Fruit fly (Drosophila melanogaster) whole organism, embryonic: ENCODE data around the gene neb.

Source experiments
- Abd-B ChIP-seq: fragments of 200-800 bp; sonication (Bioruptor generic); optimal IDR thresholded peaks from 2 replicates; lab custom pipeline; 2018; ENCODE audit warnings: missing biosample characterization, mild to moderate bottlenecking, missing genetic modification characterization, moderate library complexity
- Aef1 ChIP-seq: fragments of 200-800 bp; sonication (Bioruptor generic); IDR thresholded peaks from 3 replicates; pipeline ENCODE4 v1.3.6; 2022; ENCODE audit warnings: missing biosample characterization, missing genetic modification characterization
- CG10959 ChIP-seq: fragments of 200-800 bp; sonication (Bioruptor generic); IDR thresholded peaks from 2 replicates; pipeline ENCODE4 v1.3.6; 2022; ENCODE audit warnings: missing biosample characterization, missing genetic modification characterization
- CG12659 ChIP-seq: fragments of 200-800 bp; sonication (Bioruptor generic); optimal IDR thresholded peaks from 3 replicates; lab custom pipeline; 2017; ENCODE audit warnings: mild to moderate bottlenecking, missing biosample characterization, missing genetic modification reagents, missing genetic modification characterization
- CG13775 ChIP-seq: fragments of 200-800 bp; sonication (Bioruptor generic); optimal IDR thresholded peaks from 3 replicates; lab custom pipeline; 2017; ENCODE audit warnings: missing biosample characterization, mild to moderate bottlenecking, missing genetic modification characterization
- CG15073 ChIP-seq: fragments of 200-800 bp; sonication (Bioruptor generic); optimal IDR thresholded peaks from 2 replicates; lab custom pipeline; 2016; ENCODE audit warnings: missing biosample characterization, missing genetic modification characterization
- CG16815 ChIP-seq: fragments of 200-800 bp; sonication (Bioruptor generic); optimal IDR thresholded peaks from 3 replicates; lab custom pipeline; 2017; ENCODE audit warnings: missing biosample characterization, mild to moderate bottlenecking, missing genetic modification characterization
- CG18476 ChIP-seq: fragments of 200-800 bp; sonication (Bioruptor generic); optimal IDR thresholded peaks from 2 replicates; lab custom pipeline; 2016; ENCODE audit warnings: missing biosample characterization, mild to moderate bottlenecking, missing genetic modification characterization
- CG31365 ChIP-seq: fragments of 200-800 bp; sonication (Bioruptor generic); optimal IDR thresholded peaks from 2 replicates; lab custom pipeline; 2018; ENCODE audit warnings: missing biosample characterization, mild to moderate bottlenecking, missing genetic modification characterization
- CG34224 ChIP-seq: fragments of 200-800 bp; sonication (Bioruptor generic); IDR thresholded peaks from 3 replicates; pipeline ENCODE4 v1.3.6; 2022; ENCODE audit warnings: missing biosample characterization, missing genetic modification characterization; ENCODE audit not compliant: partially characterized antibody
- CG5953 ChIP-seq: fragments of 200-800 bp; sonication (Bioruptor generic); IDR thresholded peaks from 2 replicates; pipeline ENCODE4 v1.3.6; 2022; ENCODE audit warnings: missing biosample characterization, missing genetic modification characterization
- CG6175 ChIP-seq: fragments of 200-800 bp; sonication (Bioruptor generic); IDR thresholded peaks from 3 replicates; pipeline ENCODE4 v1.3.6; 2022; ENCODE audit warnings: missing biosample characterization, missing genetic modification characterization
- CG6254 ChIP-seq: fragments of 200-800 bp; sonication (Bioruptor generic); optimal IDR thresholded peaks from 3 replicates; lab custom pipeline; 2017; ENCODE audit warnings: mild to moderate bottlenecking, missing biosample characterization, missing genetic modification reagents, missing genetic modification characterization
- CG6791 ChIP-seq: fragments of 200-800 bp; sonication (Bioruptor generic); IDR thresholded peaks from 3 replicates; pipeline ENCODE4 v1.3.6; 2022; ENCODE audit warnings: missing biosample characterization, missing genetic modification characterization; ENCODE audit not compliant: partially characterized antibody
- CG6813 ChIP-seq: fragments of 200-800 bp; sonication (Bioruptor generic); optimal IDR thresholded peaks from 2 replicates; lab custom pipeline; 2017; ENCODE audit warnings: missing biosample characterization, missing genetic modification characterization, mild to moderate bottlenecking, moderate library complexity, missing genetic modification reagents
- Dll ChIP-seq: fragments of 200-800 bp; sonication (Bioruptor generic); IDR thresholded peaks from 4 replicates; pipeline ENCODE4 v1.3.6; 2022; ENCODE audit warnings: missing biosample characterization, missing genetic modification characterization; ENCODE audit not compliant: partially characterized antibody
- Doc2 ChIP-seq: fragments of 200-800 bp; sonication (Bioruptor generic); IDR thresholded peaks from 2 replicates; pipeline ENCODE4 v1.3.6; 2022; ENCODE audit warnings: missing biosample characterization, missing genetic modification characterization
- Dp ChIP-seq: fragments of 200-800 bp; sonication (Bioruptor generic); optimal IDR thresholded peaks from 2 replicates; lab custom pipeline; 2018; ENCODE audit warnings: missing biosample characterization, mild to moderate bottlenecking, missing genetic modification characterization, moderate library complexity
- Dref ChIP-seq: fragments of 200-800 bp; sonication (Bioruptor generic); IDR thresholded peaks from 2 replicates; pipeline ENCODE4 v1.3.6; 2022; ENCODE audit warnings: missing biosample characterization, missing genetic modification characterization
- Ets65A ChIP-seq: fragments of 200-800 bp; sonication (Bioruptor generic); peaks from one replicate; lab custom pipeline; 2016; ENCODE audit warnings: missing biosample characterization, missing genetic modification characterization
- HHEX ChIP-seq: fragments of 200-800 bp; sonication (Bioruptor generic); optimal IDR thresholded peaks from 3 replicates; lab custom pipeline; 2017; ENCODE audit warnings: missing biosample characterization, mild to moderate bottlenecking, missing genetic modification characterization, missing genetic modification reagents
- Hey ChIP-seq: fragments of 200-800 bp; sonication (Bioruptor generic); optimal IDR thresholded peaks from 3 replicates; lab custom pipeline; 2018; ENCODE audit warnings: missing biosample characterization, mild to moderate bottlenecking, missing genetic modification characterization
- HmgZ ChIP-seq: fragments of 200-800 bp; sonication (Bioruptor generic); optimal IDR thresholded peaks from 2 replicates; lab custom pipeline; 2018; ENCODE audit warnings: missing biosample characterization, mild to moderate bottlenecking, missing genetic modification characterization
- Hmr ChIP-seq: fragments of 200-800 bp; sonication (Bioruptor generic); optimal IDR thresholded peaks from 3 replicates; lab custom pipeline; 2017; ENCODE audit warnings: mild to moderate bottlenecking, missing biosample characterization, missing genetic modification reagents, missing genetic modification characterization
- Jarid2 ChIP-seq: fragments of 200-800 bp; sonication (Bioruptor generic); optimal IDR thresholded peaks from 3 replicates; lab custom pipeline; 2017; ENCODE audit warnings: mild to moderate bottlenecking, missing biosample characterization, missing genetic modification reagents, missing genetic modification characterization
- Mes4 ChIP-seq: fragments of 200-800 bp; sonication (Bioruptor generic); optimal IDR thresholded peaks from 2 replicates; lab custom pipeline; 2016; ENCODE audit warnings: missing biosample characterization, missing genetic modification characterization
- Mrtf ChIP-seq: fragments of 200-800 bp; sonication (Bioruptor generic); IDR thresholded peaks from 3 replicates; pipeline ENCODE4 v1.3.6; 2022; ENCODE audit warnings: missing biosample characterization, missing genetic modification characterization
- Myb ChIP-seq: fragments of 200-800 bp; sonication (Bioruptor generic); optimal IDR thresholded peaks from 2 replicates; lab custom pipeline; 2016; ENCODE audit warnings: missing biosample characterization, missing genetic modification characterization
- Nf-YC ChIP-seq: fragments of 200-800 bp; optimal IDR thresholded peaks from 3 replicates; lab custom pipeline; 2019; ENCODE audit warnings: missing biosample characterization, mild to moderate bottlenecking, missing genetic modification characterization, moderate library complexity
- Opbp ChIP-seq: fragments of 200-800 bp; sonication (Bioruptor generic); IDR thresholded peaks from 3 replicates; pipeline ENCODE4 v1.3.6; 2022; ENCODE audit warnings: missing biosample characterization, missing genetic modification characterization; ENCODE audit not compliant: partially characterized antibody
- Ptx1 ChIP-seq: fragments of 200-800 bp; sonication (Bioruptor generic); IDR thresholded peaks from 2 replicates; pipeline ENCODE4 v1.3.6; 2022; ENCODE audit warnings: missing biosample characterization, missing genetic modification characterization
- TFAM ChIP-seq: fragments of 200-800 bp; sonication (Bioruptor generic); optimal IDR thresholded peaks from 2 replicates; lab custom pipeline; 2017; ENCODE audit warnings: missing biosample characterization, missing genetic modification characterization, inconsistent platforms
- abd-A ChIP-seq: fragments of 200-800 bp; sonication (Bioruptor generic); optimal IDR thresholded peaks from 3 replicates; lab custom pipeline; 2019; ENCODE audit warnings: missing biosample characterization, mild to moderate bottlenecking, missing genetic modification characterization, moderate library complexity
- bigmax ChIP-seq: fragments of 200-800 bp; sonication (Bioruptor generic); optimal IDR thresholded peaks from 2 replicates; lab custom pipeline; 2018; ENCODE audit warnings: missing biosample characterization, mild to moderate bottlenecking, missing genetic modification characterization
- chinmo ChIP-seq: fragments of 200-800 bp; sonication (Bioruptor generic); IDR thresholded peaks from 4 replicates; pipeline ENCODE4 v1.3.6; 2022; ENCODE audit warnings: missing biosample characterization, missing genetic modification characterization; ENCODE audit not compliant: partially characterized antibody
- cwo ChIP-seq: fragments of 200-800 bp; sonication (Bioruptor generic); optimal IDR thresholded peaks from 3 replicates; lab custom pipeline; 2017; ENCODE audit warnings: missing biosample characterization, missing genetic modification characterization, mild to moderate bottlenecking, moderate library complexity, missing genetic modification reagents
- en ChIP-seq: fragments of 200-800 bp; sonication (Bioruptor generic); optimal IDR thresholded peaks from 2 replicates; lab custom pipeline; 2016; ENCODE audit warnings: missing biosample characterization, missing genetic modification characterization
- fru ChIP-seq: fragments of >200 bp; optimal IDR thresholded peaks from 2 replicates; lab custom pipeline; 2017
- hkb ChIP-seq, 2 experiments: fragments of 200-800 bp in 1 of 2; fragments of >200 bp in 1 of 2; sonication (Bioruptor generic) in 1 of 2; IDR thresholded peaks in 1 of 2; optimal IDR thresholded peaks in 1 of 2; 2 replicates each; pipeline versions ENCODE4 v1.3.6 to Lab custom; 2017 to 2022; ENCODE audit warnings: missing biosample characterization in 1 of 2, missing genetic modification characterization in 1 of 2
- lbe ChIP-seq: fragments of 200-800 bp; sonication (Bioruptor generic); optimal IDR thresholded peaks from 2 replicates; lab custom pipeline; 2016; ENCODE audit warnings: missing biosample characterization, mild to moderate bottlenecking, missing genetic modification characterization
- mld ChIP-seq: fragments of 200-800 bp; sonication (Bioruptor generic); IDR thresholded peaks from 3 replicates; pipeline ENCODE4 v1.3.6; 2022; ENCODE audit warnings: missing biosample characterization, missing genetic modification characterization; ENCODE audit not compliant: partially characterized antibody
- row ChIP-seq: fragments of 200-800 bp; sonication (Bioruptor generic); IDR thresholded peaks from 3 replicates; pipeline ENCODE4 v1.3.6; 2022; ENCODE audit warnings: missing biosample characterization, missing genetic modification characterization
- salm ChIP-seq: fragments of 200-800 bp; sonication (Bioruptor generic); optimal IDR thresholded peaks from 2 replicates; lab custom pipeline; 2018; ENCODE audit warnings: missing biosample characterization, mild to moderate bottlenecking, missing genetic modification characterization
- sna ChIP-seq: fragments of 200-800 bp; sonication (Bioruptor generic); IDR thresholded peaks from 2 replicates; pipeline ENCODE4 v1.3.6; 2022; ENCODE audit warnings: missing biosample characterization, missing genetic modification characterization; ENCODE audit not compliant: partially characterized antibody
- stwl ChIP-seq: fragments of 200-800 bp; sonication (Bioruptor generic); optimal IDR thresholded peaks from 3 replicates; lab custom pipeline; 2018; ENCODE audit warnings: missing biosample characterization, mild to moderate bottlenecking, missing genetic modification characterization, moderate library complexity
- tup ChIP-seq: fragments of 200-800 bp; sonication (Bioruptor generic); optimal IDR thresholded peaks from 2 replicates; lab custom pipeline; 2016; ENCODE audit warnings: missing biosample characterization, mild to moderate bottlenecking, missing genetic modification characterization, moderate library complexity
- unc-4 ChIP-seq: fragments of 200-800 bp; sonication (Bioruptor generic); IDR thresholded peaks from 2 replicates; pipeline ENCODE4 v1.3.6; 2022; ENCODE audit warnings: missing biosample characterization, missing genetic modification characterization; ENCODE audit not compliant: partially characterized antibody
- vfl ChIP-seq: fragments of 200-800 bp; sonication (Bioruptor generic); optimal IDR thresholded peaks from 2 replicates; lab custom pipeline; 2016; ENCODE audit warnings: missing biosample characterization, missing genetic modification characterization

The neb gene

dm6 chr2L:20065516-20065915 is 10.0 kb upstream of the neb start, which contains the start of gene vls (continued):
- TF ChIP-seq Dp (GFP tag; lab: Kevin White, UChicago), result peak; percentile 19
- no peak for TF ChIP-seq abd-A
- peak; percentile 78 for TF ChIP-seq unc-4 (GFP tag; lab: Robert Waterston, UW)
- peak; percentile 79 for TF ChIP-seq sna (GFP tag; lab: Robert Waterston, UW)
- no peak for TF ChIP-seq Nf-YC (tag; lab: Kevin White, UChicago)
- peak; percentile 85 for TF ChIP-seq Dref (GFP tag; lab: Robert Waterston, UW)
- peak; percentile 55 for TF ChIP-seq row (GFP tag; lab: Robert Waterston, UW)
- TF ChIP-seq CG16815 (GFP tag; lab: Kevin White, UChicago), result no peak
- TF ChIP-seq CG6175 (GFP tag; lab: Robert Waterston, UW), result no peak
- TF ChIP-seq cwo (GFP tag; lab: Kevin White, UChicago), result no peak
- TF ChIP-seq mld (GFP tag; lab: Robert Waterston, UW), result 0 out of 3 replicates have a peak, but pooled peaks have one; percentile 29
- no peak for TF ChIP-seq CG6254 (GFP tag; lab: Kevin White, UChicago)
- TF ChIP-seq stwl (tag; lab: Kevin White, UChicago), result peak; percentile 18
- TF ChIP-seq CG34224 (GFP tag; lab: Robert Waterston, UW), result peak; percentile 84

- TF ChIP-seq Hmr (GFP tag; lab: Kevin White, UChicago) (peak; percentile 58), Hey (no peak), lbe (no peak), CG13775 (GFP tag; lab: Kevin White, UChicago) (no peak), bigmax (no peak), vfl (GFP tag; lab: Kevin White, UChicago) (no peak), Doc2 (GFP tag; lab: Robert Waterston, UW) (no peak), Opbp (GFP tag; lab: Robert Waterston, UW) (peak; percentile 39; the same call in 1 of the 3 replicates), CG5953 (no peak), CG10959 (GFP tag; lab: Robert Waterston, UW) (no peak), CG6791 (GFP tag; lab: Robert Waterston, UW) (peak; percentile 46; the same call in 1 of the 3 replicates), Dref (GFP tag; lab: Robert Waterston, UW) (peak; percentile 54), CG6813 (no peak), Ptx1 (GFP tag; lab: Robert Waterston, UW) (no peak), fru (lab: Kevin White, UChicago) (no peak), HmgZ (tag; lab: Kevin White, UChicago) (no peak), Mrtf (GFP tag; lab: Robert Waterston, UW) (no peak), hkb (optimal IDR thresholded peaks at IDR 0.05; lab: Kevin White, UChicago) (no peak), hkb (GFP tag; IDR thresholded peaks at IDR 0.05; lab: Robert Waterston, UW) (peak; percentile 29; the same call in 1 of the 2 replicates), en (GFP tag; lab: Kevin White, UChicago) (no peak), TFAM (no peak), Abd-B (GFP tag; lab: Kevin White, UChicago) (peak; percentile 12), Jarid2 (GFP tag; lab: Kevin White, UChicago) (peak; percentile 78), Dll (peak; percentile 16; the same call in 1 of the 4 replicates), Myb (peak; percentile 64), CG31365 (tag; lab: Kevin White, UChicago) (no peak), Ets65A (GFP tag; lab: Kevin White, UChicago) (peak; percentile 49), CG12659 (GFP tag; lab: Kevin White, UChicago) (peak; percentile 67), HHEX (GFP tag; lab: Kevin White, UChicago) (peak; percentile 28), salm (tag; lab: Kevin White, UChicago) (no peak), tup (GFP tag; lab: Kevin White, UChicago) (no peak), Mes4 (GFP tag; lab: Kevin White, UChicago) (no peak), chinmo (GFP tag; lab: Robert Waterston, UW) (0 out of 4 replicates have a peak, but pooled peaks have one; percentile 45), Aef1 (GFP tag; lab: Robert Waterston, UW) (peak; percentile 35; the same call in 2 of the 3 replicates), CG18476 (no peak), CG15073 (GFP tag; lab: Kevin White, UChicago) (no peak)
Observed at dm6 chr2L:20066233-20066650, 9.3 kb upstream of the neb start, which contains the start of gene bwa. Gene bwa (plus strand): TSS chr2L:20066391.
